Fruit fly (Drosophila melanogaster) whole organism, embryonic: ENCODE results near the gene Tbca.

Experiments used
- BEAF-32 ChIP-seq: fragments of 200-800 bp; sonication (Bioruptor generic); optimal IDR thresholded peaks from 3 replicates; lab custom pipeline; 2017; ENCODE audit warnings: missing biosample characterization, missing genetic modification characterization, mild to moderate bottlenecking, moderate library complexity, missing genetic modification reagents
- CG10366 ChIP-seq: fragments of 200-800 bp; sonication (Bioruptor generic); IDR thresholded peaks from 2 replicates; pipeline ENCODE4 v1.3.6; 2022; ENCODE audit warnings: missing biosample characterization, missing genetic modification characterization
- CG10543 ChIP-seq: fragments of 200-800 bp; sonication (Bioruptor generic); optimal IDR thresholded peaks from 3 replicates; lab custom pipeline; 2017; ENCODE audit warnings: missing biosample characterization, mild to moderate bottlenecking, missing genetic modification characterization, moderate library complexity
- CG11560 ChIP-seq: fragments of 200-800 bp; sonication (Bioruptor generic); IDR thresholded peaks from 3 replicates; pipeline ENCODE4 v1.3.6; 2022; ENCODE audit warnings: missing biosample characterization, missing genetic modification characterization
- CG12659 ChIP-seq: fragments of 200-800 bp; sonication (Bioruptor generic); optimal IDR thresholded peaks from 3 replicates; lab custom pipeline; 2017; ENCODE audit warnings: mild to moderate bottlenecking, missing biosample characterization, missing genetic modification reagents, missing genetic modification characterization
- CG12769 ChIP-seq: fragments of 200-800 bp; sonication (Bioruptor generic); optimal IDR thresholded peaks from 2 replicates; lab custom pipeline; 2019; ENCODE audit warnings: missing biosample characterization, mild to moderate bottlenecking, missing genetic modification characterization, moderate library complexity
- CG13287 ChIP-seq: fragments of 200-800 bp; sonication (Bioruptor generic); IDR thresholded peaks from 2 replicates; pipeline ENCODE4 v1.3.6; 2022; ENCODE audit warnings: missing biosample characterization, missing genetic modification characterization; ENCODE audit not compliant: partially characterized antibody
- CG14710 ChIP-seq: fragments of 200-800 bp; sonication (Bioruptor generic); optimal IDR thresholded peaks from 3 replicates; lab custom pipeline; 2019; ENCODE audit warnings: missing biosample characterization, mild to moderate bottlenecking, missing genetic modification characterization, moderate library complexity
- CG15514 ChIP-seq: fragments of 200-800 bp; sonication (Bioruptor generic); optimal IDR thresholded peaks from 3 replicates; lab custom pipeline; 2017; ENCODE audit warnings: missing biosample characterization, missing genetic modification characterization, mild to moderate bottlenecking, moderate library complexity, missing genetic modification reagents
- CG1603 ChIP-seq: fragments of 200-800 bp; sonication (Bioruptor generic); optimal IDR thresholded peaks from 2 replicates; lab custom pipeline; 2019; ENCODE audit warnings: missing biosample characterization, mild to moderate bottlenecking, missing genetic modification characterization, moderate library complexity
- CG16813 ChIP-seq: fragments of 200-800 bp; sonication (Bioruptor generic); IDR thresholded peaks from 3 replicates; pipeline ENCODE4 v1.3.6; 2022; ENCODE audit warnings: missing biosample characterization, missing genetic modification characterization; ENCODE audit not compliant: partially characterized antibody
- CG17186 ChIP-seq: fragments of 200-800 bp; sonication (Bioruptor generic); optimal IDR thresholded peaks from 3 replicates; lab custom pipeline; 2017; ENCODE audit warnings: missing biosample characterization, missing genetic modification reagents, missing genetic modification characterization
- CG2199 ChIP-seq: fragments of 200-800 bp; sonication (Bioruptor generic); IDR thresholded peaks from 3 replicates; pipeline ENCODE4 v1.3.6; 2022; ENCODE audit warnings: missing biosample characterization, missing genetic modification characterization
- CG2712 ChIP-seq: fragments of 200-800 bp; optimal IDR thresholded peaks from 3 replicates; lab custom pipeline; 2019; ENCODE audit warnings: missing biosample characterization, mild to moderate bottlenecking, missing genetic modification characterization, moderate library complexity
- CG32772 ChIP-seq: fragments of 200-800 bp; sonication (Bioruptor generic); IDR thresholded peaks from 2 replicates; pipeline ENCODE4 v1.3.6; 2022; ENCODE audit warnings: missing biosample characterization, missing genetic modification characterization
- CG3995 ChIP-seq: fragments of 200-800 bp; sonication (Bioruptor generic); optimal IDR thresholded peaks from 3 replicates; lab custom pipeline; 2016; ENCODE audit warnings: missing biosample characterization, missing genetic modification characterization
- CG4282 ChIP-seq: fragments of 200-800 bp; sonication (Bioruptor generic); optimal IDR thresholded peaks from 2 replicates; lab custom pipeline; 2016; ENCODE audit warnings: missing biosample characterization, missing genetic modification characterization
- CG7357 ChIP-seq: fragments of 200-800 bp; sonication (Bioruptor generic); IDR thresholded peaks from 3 replicates; pipeline ENCODE4 v1.3.6; 2022; ENCODE audit warnings: missing biosample characterization, missing genetic modification characterization
- CG8924 ChIP-seq: fragments of 200-800 bp; optimal IDR thresholded peaks from 3 replicates; lab custom pipeline; 2019; ENCODE audit warnings: missing biosample characterization, mild to moderate bottlenecking, missing genetic modification characterization, moderate library complexity
- CG9797 ChIP-seq: fragments of 200-800 bp; sonication (Bioruptor generic); optimal IDR thresholded peaks from 3 replicates; lab custom pipeline; 2018; ENCODE audit warnings: missing biosample characterization, mild to moderate bottlenecking, missing genetic modification characterization
- CHES-1-like ChIP-seq: fragments of 200-800 bp; sonication (Bioruptor generic); optimal IDR thresholded peaks from 2 replicates; lab custom pipeline; 2016; ENCODE audit warnings: missing biosample characterization, missing genetic modification characterization
- Dll ChIP-seq: fragments of 200-800 bp; sonication (Bioruptor generic); IDR thresholded peaks from 4 replicates; pipeline ENCODE4 v1.3.6; 2022; ENCODE audit warnings: missing biosample characterization, missing genetic modification characterization; ENCODE audit not compliant: partially characterized antibody
- Dp ChIP-seq: fragments of 200-800 bp; sonication (Bioruptor generic); optimal IDR thresholded peaks from 2 replicates; lab custom pipeline; 2018; ENCODE audit warnings: missing biosample characterization, mild to moderate bottlenecking, missing genetic modification characterization, moderate library complexity
- Dref ChIP-seq: fragments of 200-800 bp; sonication (Bioruptor generic); IDR thresholded peaks from 2 replicates; pipeline ENCODE4 v1.3.6; 2022; ENCODE audit warnings: missing biosample characterization, missing genetic modification characterization
- Ets97D ChIP-seq: fragments of 200-800 bp; sonication (Bioruptor generic); optimal IDR thresholded peaks from 3 replicates; lab custom pipeline; 2016; ENCODE audit warnings: missing biosample characterization, missing genetic modification characterization
- HLHmδ ChIP-seq: fragments of 200-800 bp; sonication (Bioruptor generic); optimal IDR thresholded peaks from 2 replicates; lab custom pipeline; 2018; ENCODE audit warnings: missing biosample characterization, mild to moderate bottlenecking, missing genetic modification characterization, moderate library complexity
- HmgZ ChIP-seq: fragments of 200-800 bp; sonication (Bioruptor generic); optimal IDR thresholded peaks from 2 replicates; lab custom pipeline; 2018; ENCODE audit warnings: missing biosample characterization, mild to moderate bottlenecking, missing genetic modification characterization
- Lhr ChIP-seq: fragments of 200-800 bp; sonication (Bioruptor generic); optimal IDR thresholded peaks from 3 replicates; lab custom pipeline; 2017; ENCODE audit warnings: mild to moderate bottlenecking, missing biosample characterization, missing genetic modification reagents, missing genetic modification characterization
- MBD-R2 ChIP-seq: fragments of 200-800 bp; sonication (Bioruptor generic); IDR thresholded peaks from 2 replicates; pipeline ENCODE4 v1.3.6; 2022; ENCODE audit warnings: missing biosample characterization, missing genetic modification characterization
- Max ChIP-seq: fragments of 200-800 bp; sonication (Bioruptor generic); optimal IDR thresholded peaks from 2 replicates; lab custom pipeline; 2016; ENCODE audit warnings: missing biosample characterization, mild to moderate bottlenecking, missing genetic modification characterization
- NFAT ChIP-seq: fragments of 200-800 bp; sonication (Bioruptor generic); IDR thresholded peaks from 2 replicates; pipeline ENCODE4 v1.3.6; 2022; ENCODE audit warnings: missing biosample characterization, missing genetic modification characterization
- Sry-δ ChIP-seq: fragments of 200-800 bp; sonication (Bioruptor generic); optimal IDR thresholded peaks from 2 replicates; lab custom pipeline; 2016; ENCODE audit warnings: missing biosample characterization, missing genetic modification characterization
- Stat92E ChIP-seq, 3 experiments: fragments of >200 bp in 2 of 3; fragments of 200-800 bp in 1 of 3; sonication (Bioruptor generic) in 1 of 3; optimal IDR thresholded peaks; 2 replicates each; lab custom pipeline; 2017 to 2019; ENCODE audit warnings: missing biosample characterization in 3 of 3, missing genetic modification characterization in 3 of 3, mild to moderate bottlenecking in 1 of 3, moderate library complexity in 1 of 3
- Usf ChIP-seq: fragments of 200-800 bp; sonication (Bioruptor generic); optimal IDR thresholded peaks from 2 replicates; lab custom pipeline; 2017; ENCODE audit warnings: missing genotype, missing biosample characterization, missing genetic modification characterization
- chn ChIP-seq: fragments of 200-800 bp; sonication (Bioruptor generic); optimal IDR thresholded peaks from 2 replicates; lab custom pipeline; 2016; ENCODE audit warnings: missing biosample characterization, missing genetic modification characterization
- crol ChIP-seq: fragments of 200-800 bp; sonication (Bioruptor generic); IDR thresholded peaks from 2 replicates; pipeline ENCODE4 v1.3.6; 2022; ENCODE audit warnings: missing biosample characterization, missing genetic modification characterization
- dpn ChIP-seq, 2 experiments: fragments of 200-800 bp; sonication (Bioruptor generic); optimal IDR thresholded peaks; 3 replicates each; lab custom pipeline; 2016; ENCODE audit warnings: missing biosample characterization in 2 of 2, missing genetic modification characterization in 2 of 2
- exex ChIP-seq: fragments of 200-800 bp; sonication (Bioruptor generic); optimal IDR thresholded peaks from 4 replicates; lab custom pipeline; 2018; ENCODE audit warnings: missing biosample characterization, mild to moderate bottlenecking, missing genetic modification characterization, moderate library complexity
- ftz-f1 ChIP-seq: fragments of 200-800 bp; sonication (Bioruptor generic); optimal IDR thresholded peaks from 2 replicates; lab custom pipeline; 2016; ENCODE audit warnings: missing biosample characterization, missing genetic modification characterization
- her ChIP-seq: fragments of 200-800 bp; sonication (Bioruptor generic); optimal IDR thresholded peaks from 2 replicates; lab custom pipeline; 2016; ENCODE audit warnings: missing biosample characterization, missing genetic modification characterization
- nmo ChIP-seq: fragments of 200-800 bp; sonication (Bioruptor generic); optimal IDR thresholded peaks from 2 replicates; lab custom pipeline; 2018; ENCODE audit warnings: missing biosample characterization, mild to moderate bottlenecking, missing genetic modification characterization, moderate library complexity
- phol ChIP-seq: fragments of 200-800 bp; sonication (Bioruptor generic); optimal IDR thresholded peaks from 3 replicates; lab custom pipeline; 2018; ENCODE audit warnings: missing biosample characterization, mild to moderate bottlenecking, missing genetic modification characterization, moderate library complexity
- rib ChIP-seq: fragments of 200-800 bp; sonication (Bioruptor generic); IDR thresholded peaks from 2 replicates; pipeline ENCODE4 v1.3.6; 2022; ENCODE audit warnings: missing biosample characterization, missing genetic modification characterization
- row ChIP-seq: fragments of 200-800 bp; sonication (Bioruptor generic); IDR thresholded peaks from 3 replicates; pipeline ENCODE4 v1.3.6; 2022; ENCODE audit warnings: missing biosample characterization, missing genetic modification characterization
- scrt ChIP-seq: fragments of 200-800 bp; sonication (Bioruptor generic); optimal IDR thresholded peaks from 2 replicates; lab custom pipeline; 2018; ENCODE audit warnings: missing biosample characterization, mild to moderate bottlenecking, missing genetic modification characterization, moderate library complexity
- sens ChIP-seq: fragments of 200-800 bp; sonication (Bioruptor generic); peaks from one replicate; lab custom pipeline; 2016; ENCODE audit warnings: missing biosample characterization, missing genetic modification characterization
- stwl ChIP-seq: fragments of 200-800 bp; sonication (Bioruptor generic); optimal IDR thresholded peaks from 3 replicates; lab custom pipeline; 2018; ENCODE audit warnings: missing biosample characterization, mild to moderate bottlenecking, missing genetic modification characterization, moderate library complexity
- sug ChIP-seq: fragments of 200-800 bp; optimal IDR thresholded peaks from 2 replicates; lab custom pipeline; 2019; ENCODE audit warnings: missing biosample characterization, mild to moderate bottlenecking, missing genetic modification characterization, moderate library complexity
- vvl ChIP-seq: fragments of 200-800 bp; sonication (Bioruptor generic); IDR thresholded peaks from 2 replicates; pipeline ENCODE4 v1.3.6; 2022; ENCODE audit warnings: missing biosample characterization, missing genetic modification characterization

Tbca gene

dm6 chr3R:31745629-31746081 is 2.4 kb downstream of the Tbca start, which contains the start of gene awd (continued):
- TF ChIP-seq Sry-δ (GFP tag; lab: Kevin White, UChicago) (peak; percentile 26), CG2712 (tag; lab: Kevin White, UChicago) (peak; percentile 12), CG3995 (GFP tag; lab: Kevin White, UChicago) (peak; percentile 27), Lhr (GFP tag; lab: Kevin White, UChicago) (no peak), CG9797 (peak; percentile 88), CG12659 (GFP tag; lab: Kevin White, UChicago) (peak; percentile 75), CG7357 (GFP tag; lab: Robert Waterston, UW) (no peak), crol (GFP tag; lab: Robert Waterston, UW) (no peak), CG15514 (GFP tag; lab: Kevin White, UChicago) (peak; percentile 85), CG16813 (GFP tag; lab: Robert Waterston, UW) (peak; percentile 35; the same call in 1 of the 3 replicates), NFAT (GFP tag; lab: Robert Waterston, UW) (peak; percentile 14; the same call in 1 of the 2 replicates), CG10366 (GFP tag; lab: Robert Waterston, UW) (no peak), Dll (peak; percentile 26; the same call in 1 of the 4 replicates), CG14710 (peak; percentile 45), rib (GFP tag; lab: Robert Waterston, UW) (peak; percentile 90), CG8924 (tag; lab: Kevin White, UChicago) (peak; percentile 49), sens (GFP tag; lab: Kevin White, UChicago) (peak; percentile 33), nmo (GFP tag; lab: Kevin White, UChicago) (peak; percentile 22), Dref (GFP tag; lab: Robert Waterston, UW) (peak; percentile 48), CG12769 (tag; lab: Kevin White, UChicago) (peak; percentile 32), dpn (GFP tag; optimal IDR thresholded peaks at IDR 0.05; lab: Kevin White, UChicago) (peak in 1 of 2 experiments; percentile 1), CG11560 (tag; lab: Robert Waterston, UW) (no peak), MBD-R2 (GFP tag; lab: Robert Waterston, UW) (peak; percentile 73), Usf (GFP tag; lab: Kevin White, UChicago) (no peak), Max (peak; percentile 48), Ets97D (peak; percentile 17), CHES-1-like (GFP tag; lab: Kevin White, UChicago) (peak; percentile 52), phol (tag; lab: Kevin White, UChicago) (peak; percentile 56), CG13287 (GFP tag; lab: Robert Waterston, UW) (peak; percentile 23; the same call in 1 of the 2 replicates), her (GFP tag; lab: Kevin White, UChicago) (peak; percentile 77), exex (tag; lab: Kevin White, UChicago) (peak; percentile 25), CG17186 (GFP tag; lab: Kevin White, UChicago) (peak; percentile 60), stwl (tag; lab: Kevin White, UChicago) (peak; percentile 50), CG32772 (GFP tag; lab: Robert Waterston, UW) (no peak), vvl (peak; percentile 16; the same call in 1 of the 2 replicates), HmgZ (peak; percentile 50), CG10543 (GFP tag; lab: Kevin White, UChicago) (peak; percentile 46), BEAF-32 (peak; percentile 43), CG4282 (GFP tag; lab: Kevin White, UChicago) (peak; percentile 35), HLHmδ (GFP tag; lab: Kevin White, UChicago) (peak; percentile 18), Dp (GFP tag; lab: Kevin White, UChicago) (peak; percentile 68), Stat92E (GFP tag; optimal IDR thresholded peaks at IDR 0.05; lab: Kevin White, UChicago) (peak in 1 of 3 experiments; percentile 5), chn (GFP tag; lab: Kevin White, UChicago) (no peak), row (GFP tag; lab: Robert Waterston, UW) (peak; percentile 24; the same call in 1 of the 3 replicates), CG1603 (tag; lab: Kevin White, UChicago) (peak; percentile 60), CG2199 (GFP tag; lab: Robert Waterston, UW) (0 out of 3 replicates have a peak, but pooled peaks have one; percentile 11), sug (tag; lab: Kevin White, UChicago) (peak; percentile 76), scrt (GFP tag; lab: Kevin White, UChicago) (peak; percentile 16), ftz-f1 (GFP tag; lab: Kevin White, UChicago) (peak; percentile 64)
